Fruit fly (Drosophila melanogaster) whole organism, embryonic: Measurements from ENCODE around the gene CG10031.

Experiments
- ATbp ChIP-seq: fragments of 200-800 bp; sonication (Bioruptor generic); optimal IDR thresholded peaks from 2 replicates; lab custom pipeline; 2017; ENCODE audit warnings: missing biosample characterization, mild to moderate bottlenecking, missing genetic modification characterization, missing genetic modification reagents
- C15 ChIP-seq: fragments of 200-800 bp; sonication (Bioruptor generic); IDR thresholded peaks from 3 replicates; pipeline ENCODE4 v1.3.6; 2022; ENCODE audit warnings: missing biosample characterization, missing genetic modification characterization
- CG10462 ChIP-seq: fragments of 200-800 bp; sonication (Bioruptor generic); optimal IDR thresholded peaks from 2 replicates; lab custom pipeline; 2016; ENCODE audit warnings: missing biosample characterization, missing genetic modification characterization
- CG11093 ChIP-seq: fragments of 200-800 bp; sonication (Bioruptor generic); IDR thresholded peaks from 3 replicates; pipeline ENCODE4 v1.3.6; 2022; ENCODE audit warnings: missing biosample characterization, missing genetic modification characterization
- CG12219 ChIP-seq: fragments of 200-800 bp; sonication (Bioruptor generic); optimal IDR thresholded peaks from 3 replicates; lab custom pipeline; 2018; ENCODE audit warnings: missing biosample characterization, mild to moderate bottlenecking, missing genetic modification characterization
- CG12391 ChIP-seq: fragments of 200-800 bp; sonication (Bioruptor generic); optimal IDR thresholded peaks from 3 replicates; lab custom pipeline; 2018; ENCODE audit warnings: missing biosample characterization, mild to moderate bottlenecking, missing genetic modification characterization, moderate library complexity
- CG13287 ChIP-seq: fragments of 200-800 bp; sonication (Bioruptor generic); IDR thresholded peaks from 2 replicates; pipeline ENCODE4 v1.3.6; 2022; ENCODE audit warnings: missing biosample characterization, missing genetic modification characterization; ENCODE audit not compliant: partially characterized antibody
- CG15479 ChIP-seq: fragments of 200-800 bp; sonication (Bioruptor generic); optimal IDR thresholded peaks from 3 replicates; lab custom pipeline; 2019; ENCODE audit warnings: missing biosample characterization, mild to moderate bottlenecking, missing genetic modification characterization, moderate library complexity
- CG15601 ChIP-seq: fragments of 200-800 bp; sonication (Bioruptor generic); optimal IDR thresholded peaks from 3 replicates; lab custom pipeline; 2019; ENCODE audit warnings: missing biosample characterization, mild to moderate bottlenecking, missing genetic modification characterization, moderate library complexity
- CG3163 ChIP-seq: fragments of 200-800 bp; sonication (Bioruptor generic); optimal IDR thresholded peaks from 3 replicates; lab custom pipeline; 2016; ENCODE audit warnings: missing biosample characterization, missing genetic modification characterization
- CG32767 ChIP-seq: fragments of 200-800 bp; sonication (Bioruptor generic); IDR thresholded peaks from 2 replicates; pipeline ENCODE4 v1.3.6; 2022; ENCODE audit warnings: missing biosample characterization, missing genetic modification characterization
- CG33213 ChIP-seq: fragments of 200-800 bp; sonication (Bioruptor generic); optimal IDR thresholded peaks from 3 replicates; lab custom pipeline; 2016; ENCODE audit warnings: missing biosample characterization, missing genetic modification characterization
- CG34224 ChIP-seq: fragments of 200-800 bp; sonication (Bioruptor generic); IDR thresholded peaks from 3 replicates; pipeline ENCODE4 v1.3.6; 2022; ENCODE audit warnings: missing biosample characterization, missing genetic modification characterization; ENCODE audit not compliant: partially characterized antibody
- CG5953 ChIP-seq: fragments of 200-800 bp; sonication (Bioruptor generic); IDR thresholded peaks from 2 replicates; pipeline ENCODE4 v1.3.6; 2022; ENCODE audit warnings: missing biosample characterization, missing genetic modification characterization
- CG6175 ChIP-seq: fragments of 200-800 bp; sonication (Bioruptor generic); IDR thresholded peaks from 3 replicates; pipeline ENCODE4 v1.3.6; 2022; ENCODE audit warnings: missing biosample characterization, missing genetic modification characterization
- CG8765 ChIP-seq: fragments of 200-800 bp; sonication (Bioruptor generic); IDR thresholded peaks from 2 replicates; pipeline ENCODE4 v1.3.6; 2022; ENCODE audit warnings: missing biosample characterization, missing genetic modification characterization
- CG8944 ChIP-seq: fragments of 200-800 bp; sonication (Bioruptor generic); optimal IDR thresholded peaks from 3 replicates; lab custom pipeline; 2016; ENCODE audit warnings: missing biosample characterization, missing genetic modification characterization
- CG9876 ChIP-seq: fragments of 200-800 bp; sonication (Bioruptor generic); optimal IDR thresholded peaks from 2 replicates; lab custom pipeline; 2016; ENCODE audit warnings: missing biosample characterization, missing genetic modification characterization
- CrebB ChIP-seq: fragments of 200-800 bp; sonication (Bioruptor generic); optimal IDR thresholded peaks from 3 replicates; lab custom pipeline; 2018; ENCODE audit warnings: missing biosample characterization, mild to moderate bottlenecking, missing genetic modification characterization
- Dbx ChIP-seq: fragments of 200-800 bp; sonication (Bioruptor generic); IDR thresholded peaks from 3 replicates; pipeline ENCODE4 v1.3.6; 2022; ENCODE audit warnings: missing biosample characterization, missing genetic modification characterization
- Dfd ChIP-seq, 2 experiments: fragments of >200 bp; optimal IDR thresholded peaks; 2 replicates each; lab custom pipeline; 2017; ENCODE audit warnings: missing biosample characterization in 2 of 2, missing genetic modification characterization in 2 of 2
- Ets65A ChIP-seq: fragments of 200-800 bp; sonication (Bioruptor generic); peaks from one replicate; lab custom pipeline; 2016; ENCODE audit warnings: missing biosample characterization, missing genetic modification characterization
- H2.0 ChIP-seq: fragments of 200-800 bp; sonication (Bioruptor generic); IDR thresholded peaks from 2 replicates; pipeline ENCODE4 v1.3.6; 2022; ENCODE audit warnings: missing biosample characterization, missing genetic modification characterization
- Hand ChIP-seq: fragments of 200-800 bp; sonication (Bioruptor generic); optimal IDR thresholded peaks from 2 replicates; lab custom pipeline; 2017; ENCODE audit warnings: mild to moderate bottlenecking, missing biosample characterization, missing genetic modification reagents, missing genetic modification characterization
- MTF-1 ChIP-seq: fragments of 200-800 bp; sonication (Bioruptor generic); optimal IDR thresholded peaks from 2 replicates; lab custom pipeline; 2018; ENCODE audit warnings: missing biosample characterization, mild to moderate bottlenecking, missing genetic modification characterization, borderline replicate concordance
- Max ChIP-seq: fragments of 200-800 bp; sonication (Bioruptor generic); optimal IDR thresholded peaks from 2 replicates; lab custom pipeline; 2016; ENCODE audit warnings: missing biosample characterization, mild to moderate bottlenecking, missing genetic modification characterization
- NFAT ChIP-seq: fragments of 200-800 bp; sonication (Bioruptor generic); IDR thresholded peaks from 2 replicates; pipeline ENCODE4 v1.3.6; 2022; ENCODE audit warnings: missing biosample characterization, missing genetic modification characterization
- NK7.1 ChIP-seq: fragments of 200-800 bp; sonication (Bioruptor generic); optimal IDR thresholded peaks from 3 replicates; lab custom pipeline; 2016; ENCODE audit warnings: missing biosample characterization, missing genetic modification characterization
- Opbp ChIP-seq: fragments of 200-800 bp; sonication (Bioruptor generic); IDR thresholded peaks from 3 replicates; pipeline ENCODE4 v1.3.6; 2022; ENCODE audit warnings: missing biosample characterization, missing genetic modification characterization; ENCODE audit not compliant: partially characterized antibody
- Ravus ChIP-seq: fragments of 200-800 bp; sonication (Bioruptor generic); IDR thresholded peaks from 2 replicates; pipeline ENCODE4 v1.3.6; 2022; ENCODE audit warnings: missing biosample characterization, missing genetic modification characterization
- Scr ChIP-seq: fragments of 200-800 bp; sonication (Bioruptor generic); IDR thresholded peaks from 2 replicates; pipeline ENCODE4 v1.3.6; 2022; ENCODE audit warnings: missing biosample characterization, missing genetic modification characterization; ENCODE audit not compliant: partially characterized antibody
- Side ChIP-seq: fragments of 200-800 bp; sonication (Bioruptor generic); optimal IDR thresholded peaks from 2 replicates; lab custom pipeline; 2016; ENCODE audit warnings: missing biosample characterization, missing genetic modification characterization
- Six4 ChIP-seq: fragments of 200-800 bp; sonication (Bioruptor generic); optimal IDR thresholded peaks from 2 replicates; lab custom pipeline; 2016; ENCODE audit warnings: missing biosample characterization, missing genetic modification characterization
- bowl ChIP-seq: fragments of 200-800 bp; sonication (Bioruptor generic); IDR thresholded peaks from 2 replicates; pipeline ENCODE4 v1.3.6; 2022; ENCODE audit warnings: missing biosample characterization, missing genetic modification characterization
- btn ChIP-seq: fragments of 200-800 bp; sonication (Bioruptor generic); optimal IDR thresholded peaks from 2 replicates; lab custom pipeline; 2016; ENCODE audit warnings: missing biosample characterization, missing genetic modification characterization
- cad ChIP-seq: fragments of >200 bp; optimal IDR thresholded peaks from 2 replicates; lab custom pipeline; 2017; ENCODE audit warnings: missing biosample characterization, missing genetic modification characterization
- cas ChIP-seq: fragments of 200-800 bp; sonication (Bioruptor generic); IDR thresholded peaks from 2 replicates; pipeline ENCODE4 v1.3.6; 2022; ENCODE audit warnings: missing biosample characterization, missing genetic modification characterization
- caup ChIP-seq: fragments of 200-800 bp; sonication (Bioruptor generic); optimal IDR thresholded peaks from 3 replicates; lab custom pipeline; 2017; ENCODE audit warnings: missing biosample characterization, mild to moderate bottlenecking, missing genetic modification characterization, moderate library complexity; ENCODE audit not compliant: severe bottlenecking
- chn ChIP-seq: fragments of 200-800 bp; sonication (Bioruptor generic); optimal IDR thresholded peaks from 2 replicates; lab custom pipeline; 2016; ENCODE audit warnings: missing biosample characterization, missing genetic modification characterization
- crp ChIP-seq, 2 experiments: fragments of 200-800 bp; sonication (Bioruptor generic); optimal IDR thresholded peaks; 2 replicates in 1 of 2; 3 replicates in 1 of 2; lab custom pipeline; 2017; ENCODE audit warnings: missing biosample characterization in 2 of 2, missing genetic modification characterization in 2 of 2, mild to moderate bottlenecking in 1 of 2, moderate library complexity in 1 of 2
- dmrt99B ChIP-seq: fragments of 200-800 bp; sonication (Bioruptor generic); optimal IDR thresholded peaks from 2 replicates; lab custom pipeline; 2018; ENCODE audit warnings: missing biosample characterization, mild to moderate bottlenecking, missing genetic modification characterization, moderate library complexity
- ewg ChIP-seq: fragments of 200-800 bp; sonication (Bioruptor generic); optimal IDR thresholded peaks from 3 replicates; lab custom pipeline; 2017; ENCODE audit warnings: mild to moderate bottlenecking, missing biosample characterization, missing genetic modification reagents, missing genetic modification characterization
- gsb-n ChIP-seq: fragments of 200-800 bp; sonication (Bioruptor generic); optimal IDR thresholded peaks from 3 replicates; lab custom pipeline; 2018; ENCODE audit warnings: missing biosample characterization, mild to moderate bottlenecking, missing genetic modification characterization
- h ChIP-seq: fragments of >200 bp; optimal IDR thresholded peaks from 2 replicates; lab custom pipeline; 2017
- jing ChIP-seq: fragments of 200-800 bp; sonication (Bioruptor generic); optimal IDR thresholded peaks from 2 replicates; lab custom pipeline; 2018; ENCODE audit warnings: missing biosample characterization, mild to moderate bottlenecking, missing genetic modification characterization
- lilli ChIP-seq: fragments of 200-800 bp; sonication (Bioruptor generic); optimal IDR thresholded peaks from 3 replicates; lab custom pipeline; 2016; ENCODE audit warnings: missing biosample characterization, missing genetic modification characterization
- prd ChIP-seq, 3 experiments: fragments of >200 bp in 2 of 3; fragments of 200-800 bp in 1 of 3; sonication (Bioruptor generic) in 1 of 3; optimal IDR thresholded peaks in 2 of 3; IDR thresholded peaks in 1 of 3; 2 replicates in 2 of 3; 3 replicates in 1 of 3; pipeline versions ENCODE4 v1.3.6 to Lab custom; 2017 to 2022; ENCODE audit warnings: missing biosample characterization in 1 of 3, missing genetic modification characterization in 1 of 3
- sima ChIP-seq: fragments of 200-800 bp; sonication (Bioruptor generic); optimal IDR thresholded peaks from 2 replicates; lab custom pipeline; 2016; ENCODE audit warnings: missing biosample characterization, missing genetic modification characterization
- slou ChIP-seq: fragments of 200-800 bp; sonication (Bioruptor generic); optimal IDR thresholded peaks from 3 replicates; lab custom pipeline; 2016; ENCODE audit warnings: missing biosample characterization, missing genetic modification characterization
- stwl ChIP-seq: fragments of 200-800 bp; sonication (Bioruptor generic); optimal IDR thresholded peaks from 3 replicates; lab custom pipeline; 2018; ENCODE audit warnings: missing biosample characterization, mild to moderate bottlenecking, missing genetic modification characterization, moderate library complexity
- trem ChIP-seq: fragments of 200-800 bp; optimal IDR thresholded peaks from 3 replicates; lab custom pipeline; 2019; ENCODE audit warnings: missing biosample characterization, mild to moderate bottlenecking, missing genetic modification characterization, moderate library complexity

Gene CG10031

dm6 chr2L:3703260-3703659 lies 4.4 kb upstream of the CG10031 start, which contains the start of gene CG2816 (continued):
- TF ChIP-seq NFAT (GFP tag; lab: Robert Waterston, UW) = peak; percentile 68; the same call in 1 of the 2 replicates
- no peak for TF ChIP-seq Max (GFP tag; lab: Kevin White, UChicago)
- peak; percentile 93 for TF ChIP-seq lilli (GFP tag; lab: Kevin White, UChicago)
- peak; percentile 48 for TF ChIP-seq dmrt99B (tag; lab: Kevin White, UChicago)
- TF ChIP-seq Side (GFP tag; lab: Kevin White, UChicago) = peak; percentile 38
- peak; percentile 59 for TF ChIP-seq CG12219 (GFP tag; lab: Kevin White, UChicago)
- peak; percentile 75 for TF ChIP-seq CG9876 (GFP tag; lab: Kevin White, UChicago)
- peak; percentile 9 for TF ChIP-seq CG3163 (GFP tag; lab: Kevin White, UChicago)
- no peak for TF ChIP-seq prd (optimal IDR thresholded peaks at IDR 0.05; lab: Kevin White, UChicago)
- TF ChIP-seq prd (GFP tag; IDR thresholded peaks at IDR 0.05; lab: Robert Waterston, UW) = no peak; the same call in 2 of the 3 replicates
- TF ChIP-seq Ravus (GFP tag; lab: Robert Waterston, UW) = no peak
- TF ChIP-seq ATbp (GFP tag; lab: Kevin White, UChicago) = no peak
- peak; percentile 70 for TF ChIP-seq Dbx (GFP tag; lab: Robert Waterston, UW)
- TF ChIP-seq cad (GFP tag; lab: Kevin White, UChicago) = no peak
- no peak for TF ChIP-seq CG12391 (tag; lab: Kevin White, UChicago)
- peak; percentile 18 for TF ChIP-seq NK7.1 (GFP tag; lab: Kevin White, UChicago)
- TF ChIP-seq Hand (GFP tag; lab: Kevin White, UChicago) = no peak
- TF ChIP-seq CrebB (tag; lab: Kevin White, UChicago) = peak; percentile 70
- TF ChIP-seq CG8765 (GFP tag; lab: Robert Waterston, UW) = no peak
- TF ChIP-seq CG8944 (GFP tag; lab: Kevin White, UChicago) = peak; percentile 58
- TF ChIP-seq bowl (GFP tag; lab: Robert Waterston, UW) = no peak
- no peak for TF ChIP-seq btn (GFP tag; lab: Kevin White, UChicago)
- TF ChIP-seq Ets65A (GFP tag; lab: Kevin White, UChicago) = no peak
- no peak for TF ChIP-seq CG13287
- no peak for TF ChIP-seq jing (GFP tag; lab: Kevin White, UChicago)
- TF ChIP-seq Dfd (GFP tag; optimal IDR thresholded peaks at IDR 0.05; lab: Kevin White, UChicago) = no peak
- no peak for TF ChIP-seq CG33213 (GFP tag; lab: Kevin White, UChicago)
- peak; percentile 8 for TF ChIP-seq CG15601 (tag; lab: Kevin White, UChicago)
- no peak for TF ChIP-seq CG5953
- TF ChIP-seq H2.0 (GFP tag; lab: Robert Waterston, UW) = peak; percentile 76
- no peak for TF ChIP-seq ewg (GFP tag; lab: Kevin White, UChicago)
- no peak for TF ChIP-seq CG10462 (GFP tag; lab: Kevin White, UChicago)
- no peak for TF ChIP-seq sima (GFP tag; lab: Kevin White, UChicago)
- no peak for TF ChIP-seq Scr (GFP tag; lab: Robert Waterston, UW)
- TF ChIP-seq gsb-n (tag; lab: Kevin White, UChicago) = no peak
- TF ChIP-seq slou = peak; percentile 14
- TF ChIP-seq CG34224 (GFP tag; lab: Robert Waterston, UW) = no peak
- peak; percentile 75; the same call in 1 of the 2 replicates for TF ChIP-seq cas (GFP tag; lab: Robert Waterston, UW)
- no peak for TF ChIP-seq stwl
- no peak for TF ChIP-seq trem (tag; lab: Kevin White, UChicago)
- no peak for TF ChIP-seq crp (GFP tag; optimal IDR thresholded peaks at IDR 0.05; lab: Kevin White, UChicago)
- no peak for TF ChIP-seq CG15479 (GFP tag; lab: Kevin White, UChicago)
- TF ChIP-seq h (lab: Kevin White, UChicago) = no peak
- TF ChIP-seq CG6175 (GFP tag; lab: Robert Waterston, UW) = no peak
- TF ChIP-seq chn (GFP tag; lab: Kevin White, UChicago) = peak; percentile 25
- TF ChIP-seq Opbp = no peak
- TF ChIP-seq MTF-1 = no peak
- no peak for TF ChIP-seq CG11093 (GFP tag; lab: Robert Waterston, UW)
- TF ChIP-seq caup = peak; percentile 51
- TF ChIP-seq CG32767 (GFP tag; lab: Robert Waterston, UW) = 0 out of 2 replicates have a peak, but pooled peaks have one; percentile 14
- 0 out of 3 replicates have a peak, but pooled peaks have one; percentile 18 for TF ChIP-seq C15 (GFP tag; lab: Robert Waterston, UW)
- TF ChIP-seq Six4 (GFP tag; lab: Kevin White, UChicago) = no peak
